Worm (Caenorhabditis elegans) whole organism, young adult: Measurements from ENCODE around the gene Y37E11AM.4.
A peak's percentile ranks its signal among the peaks of the same experiment; 100 is the strongest.

Source experiments
- B0019.2 ChIP-seq: fragments of 200-800 bp; sonication (Bioruptor generic); conservative IDR thresholded peaks from 2 replicates; pipeline ENCODE4 v1.3.6; 2022; ENCODE audit warnings: missing genetic modification reagents, missing genetic modification characterization, missing compliant biosample characterization
- B0336.3 ChIP-seq: fragments of 200-800 bp; sonication (Bioruptor generic); IDR thresholded peaks from 2 replicates; pipeline ENCODE4 v1.3.6; 2022; ENCODE audit warnings: missing genetic modification characterization, missing compliant biosample characterization
- C17E4.6 ChIP-seq: fragments of 200-800 bp; sonication (Bioruptor generic); IDR thresholded peaks from 2 replicates; pipeline ENCODE4 v1.3.6; 2022; ENCODE audit warnings: missing genetic modification reagents, missing genetic modification characterization, missing compliant biosample characterization
- D2030.7 ChIP-seq: fragments of 200-800 bp; sonication (Bioruptor generic); IDR thresholded peaks from 2 replicates; pipeline ENCODE4 v1.3.6; 2022; ENCODE audit warnings: missing genetic modification reagents, missing genetic modification characterization, missing compliant biosample characterization
- F10E7.11 ChIP-seq: sonication (generic microtip); optimal IDR thresholded peaks from 2 replicates; lab custom pipeline; 2017; ENCODE audit warnings: mild to moderate bottlenecking, missing genetic modification characterization, moderate library complexity, missing compliant biosample characterization
- F22D6.2 ChIP-seq: sonication (generic microtip); optimal IDR thresholded peaks from 2 replicates; lab custom pipeline; 2016; ENCODE audit warnings: mild to moderate bottlenecking, missing genetic modification characterization, missing compliant biosample characterization
- F52B5.7 ChIP-seq: sonication (generic microtip); optimal IDR thresholded peaks from 2 replicates; lab custom pipeline; 2016; ENCODE audit warnings: mild to moderate bottlenecking, missing genetic modification characterization, missing compliant biosample characterization
- F57A8.1 ChIP-seq: fragments of 200-800 bp; sonication (Bioruptor generic); optimal IDR thresholded peaks from 2 replicates; lab custom pipeline; 2018; ENCODE audit warnings: mild to moderate bottlenecking, missing genetic modification characterization, moderate library complexity, missing compliant biosample characterization
- Y53F4B.3 ChIP-seq: fragments of 200-800 bp; sonication (Bioruptor generic); IDR thresholded peaks from 2 replicates; pipeline ENCODE4 v1.3.6; 2022; ENCODE audit warnings: missing genetic modification reagents, missing genetic modification characterization, missing compliant biosample characterization
- akir-1 ChIP-seq: fragments of 200-800 bp; sonication (Bioruptor generic); optimal IDR thresholded peaks from 2 replicates; lab custom pipeline; 2018; ENCODE audit warnings: mild to moderate bottlenecking, missing genetic modification characterization, moderate library complexity, missing compliant biosample characterization
- atf-7 ChIP-seq: sonication (generic microtip); optimal IDR thresholded peaks from 2 replicates; lab custom pipeline; 2017; ENCODE audit warnings: mild to moderate bottlenecking, missing genetic modification characterization, missing compliant biosample characterization
- attf-3 ChIP-seq: fragments of 200-800 bp; sonication (Bioruptor generic); conservative IDR thresholded peaks from 2 replicates; pipeline ENCODE4 v1.3.6; 2022; ENCODE audit warnings: missing genetic modification reagents, missing genetic modification characterization, missing compliant biosample characterization
- attf-5 ChIP-seq: fragments of 200-800 bp; sonication (Bioruptor generic); optimal IDR thresholded peaks from 2 replicates; lab custom pipeline; 2018; ENCODE audit warnings: mild to moderate bottlenecking, missing genetic modification characterization, missing compliant biosample characterization
- bed-1 ChIP-seq: fragments of 200-800 bp; sonication (Bioruptor generic); IDR thresholded peaks from 2 replicates; pipeline ENCODE4 v1.3.6; 2022; ENCODE audit warnings: missing genetic modification reagents, missing genetic modification characterization, missing compliant biosample characterization
- ccch-3 ChIP-seq: fragments of 200-800 bp; sonication (Bioruptor generic); optimal IDR thresholded peaks from 2 replicates; lab custom pipeline; 2018; ENCODE audit warnings: mild to moderate bottlenecking, missing genetic modification characterization, missing compliant biosample characterization
- ceh-100 ChIP-seq: fragments of 200-800 bp; sonication (Bioruptor generic); IDR thresholded peaks from 2 replicates; pipeline ENCODE4 v1.3.6; 2022; ENCODE audit warnings: missing genetic modification reagents, missing genetic modification characterization, missing compliant biosample characterization
- die-1 ChIP-seq: sonication (generic microtip); optimal IDR thresholded peaks from 2 replicates; lab custom pipeline; 2016; ENCODE audit warnings: missing genotype, mild to moderate bottlenecking, missing genetic modification characterization, missing compliant biosample characterization
- egl-18 ChIP-seq: fragments of 200-800 bp; sonication (Bioruptor generic); IDR thresholded peaks from 2 replicates; pipeline ENCODE4 v1.3.6; 2022; ENCODE audit warnings: missing genetic modification reagents, missing genetic modification characterization, missing compliant biosample characterization
- egrh-3 ChIP-seq: fragments of 200-800 bp; sonication (Bioruptor generic); IDR thresholded peaks from 2 replicates; pipeline ENCODE4 v1.3.6; 2022; ENCODE audit warnings: missing genetic modification reagents, missing genetic modification characterization, missing compliant biosample characterization
- ekl-4 ChIP-seq: fragments of 200-800 bp; sonication (Bioruptor generic); IDR thresholded peaks from 2 replicates; pipeline ENCODE4 v1.3.6; 2022; ENCODE audit warnings: missing genetic modification reagents, missing genetic modification characterization, missing compliant biosample characterization
- ets-4 ChIP-seq: fragments of 200-800 bp; sonication (Bioruptor generic); optimal IDR thresholded peaks from 2 replicates; lab custom pipeline; 2018; ENCODE audit warnings: mild to moderate bottlenecking, missing genetic modification characterization, missing compliant biosample characterization
- gei-17 ChIP-seq: fragments of 200-800 bp; sonication (Bioruptor generic); optimal IDR thresholded peaks from 2 replicates; lab custom pipeline; 2018; ENCODE audit warnings: mild to moderate bottlenecking, missing genetic modification characterization, missing compliant biosample characterization
- hlh-12 ChIP-seq: sonication (generic microtip); optimal IDR thresholded peaks from 2 replicates; lab custom pipeline; 2016; ENCODE audit warnings: missing genetic modification characterization, missing compliant biosample characterization
- hrde-1 ChIP-seq: sonication (generic microtip); optimal IDR thresholded peaks from 2 replicates; lab custom pipeline; 2016; ENCODE audit warnings: missing genetic modification characterization, mild to moderate bottlenecking, missing compliant biosample characterization, moderate library complexity, missing genotype, missing genetic modification reagents, borderline replicate concordance
- hsf-1 ChIP-seq: fragments of 200-800 bp; sonication (Bioruptor generic); IDR thresholded peaks from 2 replicates; pipeline ENCODE4 v1.3.6; 2022; ENCODE audit warnings: missing genetic modification reagents, missing genetic modification characterization, missing compliant biosample characterization
- lin-35 ChIP-seq, 3 experiments: fragments of 150-350 bp in 2 of 3; sonication (generic microtip) in 1 of 3; optimal IDR thresholded peaks; 2 replicates each; lab custom pipeline; 2014 to 2018; ENCODE audit warnings: missing biosample characterization in 3 of 3, missing genetic modification characterization in 3 of 3, missing genetic modification reagents in 3 of 3
- lin-54 ChIP-seq: fragments of 200-800 bp; sonication (Bioruptor generic); optimal IDR thresholded peaks from 2 replicates; lab custom pipeline; 2018; ENCODE audit warnings: mild to moderate bottlenecking, missing genetic modification characterization, missing compliant biosample characterization
- madf-3 ChIP-seq: fragments of 200-800 bp; sonication (Bioruptor generic); IDR thresholded peaks from 2 replicates; pipeline ENCODE4 v1.3.6; 2022; ENCODE audit warnings: missing genetic modification reagents, missing genetic modification characterization, missing compliant biosample characterization
- mcd-1 ChIP-seq: fragments of 200-800 bp; sonication (Bioruptor generic); IDR thresholded peaks from 2 replicates; pipeline ENCODE4 v1.3.6; 2022; ENCODE audit warnings: missing genetic modification reagents, missing genetic modification characterization, missing compliant biosample characterization
- mes-4 ChIP-seq: sonication (generic microtip); optimal IDR thresholded peaks from 2 replicates; lab custom pipeline; 2016; ENCODE audit warnings: missing genotype, missing genetic modification characterization, missing compliant biosample characterization
- mxl-1 ChIP-seq: sonication (generic microtip); optimal IDR thresholded peaks from 2 replicates; lab custom pipeline; 2016; ENCODE audit warnings: missing genetic modification characterization, missing compliant biosample characterization
- nhr-120 ChIP-seq: fragments of 200-800 bp; sonication (Bioruptor generic); IDR thresholded peaks from 2 replicates; pipeline ENCODE4 v1.3.6; 2022; ENCODE audit warnings: missing genetic modification characterization, missing compliant biosample characterization
- nhr-80 ChIP-seq: sonication (generic microtip); optimal IDR thresholded peaks from 2 replicates; lab custom pipeline; 2016; ENCODE audit warnings: missing genetic modification characterization, missing compliant biosample characterization
- nhr-90 ChIP-seq: sonication (generic microtip); optimal IDR thresholded peaks from 2 replicates; lab custom pipeline; 2016; ENCODE audit warnings: missing genotype, mild to moderate bottlenecking, missing genetic modification characterization, missing compliant biosample characterization
- repo-1 ChIP-seq: sonication (generic microtip); optimal IDR thresholded peaks from 2 replicates; lab custom pipeline; 2017; ENCODE audit warnings: mild to moderate bottlenecking, missing genetic modification characterization, missing compliant biosample characterization
- sdz-38 ChIP-seq: sonication (generic microtip); optimal IDR thresholded peaks from 2 replicates; lab custom pipeline; 2016; ENCODE audit warnings: missing genotype, missing genetic modification characterization, missing compliant biosample characterization
- snpc-4 ChIP-seq, 5 experiments: fragments of 150-350 bp in 1 of 5; sonication (generic microtip) in 4 of 5; optimal IDR thresholded peaks; 2 replicates each; lab custom pipeline; 2014 to 2018; ENCODE audit warnings: missing genetic modification characterization in 5 of 5, missing biosample characterization in 3 of 5, antibody characterized with exemption in 2 of 5, mild to moderate bottlenecking in 2 of 5, missing compliant biosample characterization in 2 of 5, missing genotype in 2 of 5, moderate library complexity in 2 of 5, missing genetic modification reagents in 1 of 5
- unc-130 ChIP-seq: sonication (generic microtip); optimal IDR thresholded peaks from 2 replicates; lab custom pipeline; 2016; ENCODE audit warnings: missing genetic modification reagents, missing genetic modification characterization, missing compliant biosample characterization
- zfh-2 ChIP-seq: fragments of 200-800 bp; sonication (Bioruptor generic); conservative IDR thresholded peaks from 2 replicates; pipeline ENCODE4 v1.3.6; 2022; ENCODE audit warnings: missing genetic modification reagents, missing genetic modification characterization, missing compliant biosample characterization
- ztf-26 ChIP-seq: sonication (generic microtip); optimal IDR thresholded peaks from 2 replicates; lab custom pipeline; 2017; ENCODE audit warnings: missing genetic modification characterization, missing compliant biosample characterization
- ztf-6 ChIP-seq: fragments of 200-800 bp; sonication (Bioruptor generic); IDR thresholded peaks from 2 replicates; pipeline ENCODE4 v1.3.6; 2022; ENCODE audit warnings: missing genetic modification reagents, missing genetic modification characterization, missing compliant biosample characterization

Gene Y37E11AM.4

DNA sequence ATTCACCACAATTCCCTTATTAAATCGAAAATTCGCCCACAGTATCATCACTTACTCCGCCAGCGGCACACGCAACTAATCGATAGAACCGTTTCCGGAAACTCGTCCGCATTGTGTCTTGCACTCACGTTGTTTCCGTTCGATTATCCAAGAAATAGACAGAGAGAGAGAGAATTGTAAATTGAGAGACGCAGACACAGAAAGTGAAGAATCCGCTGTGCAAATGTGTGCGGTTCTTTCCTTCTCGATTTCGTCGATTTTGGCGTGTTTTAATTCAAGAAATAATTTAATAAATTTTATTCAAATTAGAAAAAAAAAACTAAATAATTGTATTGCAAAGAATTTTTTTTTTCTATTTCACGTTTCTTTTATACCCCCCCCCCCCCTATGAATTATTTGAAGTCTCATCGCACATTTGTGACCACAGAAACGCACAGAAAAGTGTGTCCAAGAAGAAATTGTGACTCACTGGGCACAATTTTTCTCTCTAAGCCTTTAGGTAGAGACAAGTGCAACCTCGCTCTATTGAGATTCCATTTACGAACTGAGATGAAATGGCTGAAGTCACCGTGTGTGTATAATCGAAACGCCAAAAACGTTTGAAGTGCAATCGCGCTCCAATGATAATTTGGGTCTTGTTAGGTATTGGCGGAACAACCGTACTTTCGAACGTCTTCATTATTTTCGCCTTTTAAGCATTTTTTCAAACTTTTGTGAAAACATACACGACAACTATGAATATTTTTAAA lies 16.2 kb upstream of the Y37E11AM.4 start, which contains the start of gene nape-2 (continued):
- TF ChIP-seq sdz-38 (no peak), akir-1 (GFP tag; lab: Kevin White, UChicago) (no peak), bed-1 (GFP tag; lab: Robert Waterston, UW) (no peak), F22D6.2 (tag; lab: Kevin White, UChicago) (no peak), lin-54 (GFP tag; lab: Kevin White, UChicago) (no peak), madf-3 (no peak), gei-17 (no peak), hsf-1 (GFP tag; lab: Robert Waterston, UW) (no peak), mcd-1 (GFP tag; lab: Robert Waterston, UW) (peak; percentile 52), B0336.3 (GFP tag; lab: Robert Waterston, UW) (no peak), unc-130 (GFP tag; lab: Kevin White, UChicago) (no peak), nhr-80 (tag; lab: Kevin White, UChicago) (peak; percentile 44), lin-35 (GFP tag; optimal IDR thresholded peaks at IDR 0.05; lab: Kevin White, UChicago) (no peak), nhr-90 (tag; lab: Kevin White, UChicago) (no peak)
- TF ChIP-seq, all 124 proteins: peak for 5

DNA sequence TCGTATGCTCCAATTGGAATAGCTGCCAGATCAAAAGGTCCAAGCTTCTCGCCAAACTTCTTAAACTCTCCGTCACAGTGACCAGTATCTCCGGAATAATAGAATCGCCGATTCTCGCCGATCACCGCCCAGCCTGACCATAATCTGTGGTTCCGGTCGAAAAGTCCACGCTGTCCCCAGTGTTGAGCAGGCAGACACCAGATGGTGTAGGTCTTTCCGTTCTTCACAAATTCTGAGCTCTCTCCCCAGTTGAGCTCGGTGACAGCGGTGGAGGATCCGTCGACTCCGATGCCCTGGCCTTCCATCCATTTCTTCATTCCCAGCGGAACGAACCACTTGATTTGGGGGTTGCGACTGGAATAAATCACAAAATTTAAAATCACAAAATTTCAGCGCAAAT lies 13.7 kb upstream of the Y37E11AM.4 start:
- TF ChIP-seq Y53F4B.3 (no peak), madf-3 (0 out of 2 replicates have a peak, but pooled peaks have one; percentile 17), zfh-2 (GFP tag; lab: Robert Waterston, UW) (peak; percentile 60; the same call in 1 of the 2 replicates), F10E7.11 (tag; lab: Kevin White, UChicago) (no peak), ztf-26 (no peak)

DNA sequence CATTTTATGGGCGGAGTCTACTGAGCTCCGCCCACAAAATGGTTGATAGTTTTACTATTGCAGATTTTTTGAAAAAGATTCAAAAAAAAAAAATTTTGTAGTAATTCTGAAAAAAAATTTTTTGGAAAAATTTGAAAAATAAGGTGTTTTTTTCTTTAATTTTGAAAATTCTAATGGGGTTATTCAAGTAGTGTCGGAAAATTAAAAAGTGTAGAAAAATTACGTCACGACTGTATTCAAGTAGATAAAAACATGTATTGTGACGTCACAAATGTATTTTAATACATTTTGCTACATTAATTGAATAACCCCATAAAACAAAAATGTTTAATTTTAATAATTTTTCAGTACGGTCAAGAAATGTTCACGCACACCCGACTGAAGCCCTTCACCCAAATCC lies 10.7 kb upstream of the Y37E11AM.4 start:
- no peak for TF ChIP-seq attf-5 (GFP tag; lab: Kevin White, UChicago)
- no peak for TF ChIP-seq sdz-38
- no peak for TF ChIP-seq hlh-12 (tag; lab: Kevin White, UChicago)
- TF ChIP-seq ccch-3: no peak

ce11 chrIV:3731430-3731829 lies 8.8 kb upstream of the Y37E11AM.4 start:
- TF ChIP-seq mxl-1 (tag; lab: Kevin White, UChicago): no peak
- peak; percentile 20; the same call in 1 of the 2 replicates for TF ChIP-seq egrh-3 (GFP tag; lab: Robert Waterston, UW)
- 0 out of 2 replicates have a peak, but pooled peaks have one; percentile 48 for TF ChIP-seq nhr-120
- peak; percentile 81 for TF ChIP-seq zfh-2 (GFP tag; lab: Robert Waterston, UW)

ce11 chrIV:3725845-3726244 lies 3.3 kb upstream of the Y37E11AM.4 start, which contains the start of gene smgl-2:
Gene smgl-2 (plus strand): TSS chrIV:3726164.
- TF ChIP-seq egl-18 (GFP tag; lab: Robert Waterston, UW) (no peak), atf-7 (tag; lab: Kevin White, UChicago) (no peak), ceh-100 (GFP tag; lab: Robert Waterston, UW) (no peak), B0019.2 (GFP tag; lab: Robert Waterston, UW) (peak; percentile 49; the same call in 1 of the 2 replicates), Y53F4B.3 (no peak), ztf-6 (no peak), mxl-1 (tag; lab: Kevin White, UChicago) (no peak), die-1 (tag; lab: Kevin White, UChicago) (no peak), hsf-1 (GFP tag; lab: Robert Waterston, UW) (no peak), lin-54 (GFP tag; lab: Kevin White, UChicago) (peak; percentile 78), mes-4 (no peak), sdz-38 (no peak), repo-1 (tag; lab: Kevin White, UChicago) (no peak), ekl-4 (GFP tag; lab: Robert Waterston, UW) (no peak), attf-3 (no peak), F57A8.1 (no peak), F52B5.7 (tag; lab: Kevin White, UChicago) (no peak), C17E4.6 (no peak), snpc-4 (GFP tag; optimal IDR thresholded peaks at IDR 0.05; lab: Kevin White, UChicago) (no peak), snpc-4 (tag; optimal IDR thresholded peaks at IDR 0.05; lab: Kevin White, UChicago) (peak in 2 of 4 experiments; percentile 40 to 48), D2030.7 (GFP tag; lab: Robert Waterston, UW) (peak; percentile 46; the same call in 1 of the 2 replicates), hrde-1 (no peak), ets-4 (GFP tag; lab: Kevin White, UChicago) (no peak)
